Fruit fly (Drosophila melanogaster): ENCODE results near the gene CG33287.

DNA sequence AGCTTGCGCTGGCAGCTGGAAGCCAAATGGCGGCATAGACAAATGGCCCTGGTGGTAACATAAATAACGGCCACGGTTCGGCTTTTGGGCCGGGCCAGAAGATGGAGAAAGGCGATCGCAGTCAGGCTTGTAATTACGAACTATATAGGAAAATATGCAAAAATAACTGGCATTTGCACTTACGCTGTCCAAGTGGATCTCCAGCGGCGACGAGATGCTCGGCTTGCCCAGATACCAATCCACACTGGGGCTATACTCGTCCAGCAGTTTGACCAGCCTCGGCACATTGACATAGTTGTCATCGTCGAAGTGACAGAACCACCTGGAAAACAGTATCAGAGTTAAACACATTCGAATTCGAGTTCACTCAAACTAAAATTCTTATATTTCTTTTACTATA, 42.9 kb downstream of the CG33287 start, which contains the start of gene CG10589:
- TF ChIP-seq CG32121 (GFP tag; IDR thresholded peaks at IDR 0.05) (no peak), EcR (GFP tag; optimal IDR thresholded peaks at IDR 0.05) (no peak), fd96Ca (GFP tag; IDR thresholded peaks at IDR 0.05) (no peak), CG10348 (GFP tag; IDR thresholded peaks at IDR 0.05) (no peak), D1 (tag; optimal IDR thresholded peaks at IDR 0.05) (no peak), CG8159 (tag; optimal IDR thresholded peaks at IDR 0.05) (no peak), CG34367 (tag; optimal IDR thresholded peaks at IDR 0.05) (no peak)

Measured in whole organism, pupa.